Fruit fly (Drosophila melanogaster) S2 (cell line): ENCODE measurements around the gene EAChm.

Experiments
- CG8478 ChIP-seq: fragments of >200 bp; optimal IDR thresholded peaks from 2 replicates; lab custom pipeline; 2018
- CTCF ChIP-seq, 2 experiments: fragments of >200 bp; optimal IDR thresholded peaks; 2 replicates each; lab custom pipeline; 2018

dm6 chr3L:15094589-15095288 is 40.2 kb downstream of the EAChm start, which contains the start of the genes sstn, Plp and GlyRS:
- TF ChIP-seq CG8478 (lab: Kevin White, UChicago) (no peak), CTCF (optimal IDR thresholded peaks at IDR 0.05; lab: Kevin White, UChicago) (no peak)
